Fruit fly (Drosophila melanogaster): Measurements from ENCODE around the gene nAChRbeta3.

The nAChRbeta3 gene

DNA sequence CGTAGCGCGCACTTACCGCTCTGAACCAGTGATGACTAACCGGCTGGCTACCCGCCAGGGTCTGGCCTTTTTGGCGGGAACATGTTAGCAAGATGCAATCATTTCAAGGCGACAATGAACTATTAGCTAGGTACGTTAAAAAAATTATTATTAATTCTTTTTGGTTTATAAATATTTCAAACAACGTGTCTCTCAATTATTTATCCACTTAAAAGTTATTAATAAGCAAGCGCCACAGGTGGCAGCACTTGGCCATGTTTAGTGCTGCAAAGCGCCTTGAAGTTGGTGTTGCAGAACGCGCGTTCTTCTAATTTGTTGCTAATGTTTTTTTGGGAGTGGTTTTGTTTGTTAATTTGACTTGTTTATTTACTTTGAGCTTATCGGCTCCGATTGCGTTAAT is 29.3 kb downstream of the nAChRbeta3 start, which contains the start of the genes Ipk2 and cold (continued):
- TF ChIP-seq CG8359 (GFP tag; optimal IDR thresholded peaks at IDR 0.05; ENCODE audit: borderline replicate concordance): no peak
- TF ChIP-seq knrl (GFP tag; IDR thresholded peaks at IDR 0.05; ENCODE audit: partially characterized antibody): peak; percentile 41; the same call in 1 of the 3 replicates
- peak; percentile 86 for TF ChIP-seq CG10543 (GFP tag; optimal IDR thresholded peaks at IDR 0.05)
- TF ChIP-seq Gsc (GFP tag; IDR thresholded peaks at IDR 0.05): 0 out of 2 replicates have a peak, but pooled peaks have one; percentile 26
- peak; percentile 83 for TF ChIP-seq ind (GFP tag; optimal IDR thresholded peaks at IDR 0.05)
- no peak for TF ChIP-seq CG42726 (GFP tag; IDR thresholded peaks at IDR 0.05; ENCODE audit: partially characterized antibody)
- TF ChIP-seq Hr39 (optimal IDR thresholded peaks at IDR 0.05): no peak
- no peak for TF ChIP-seq eve (GFP tag; optimal IDR thresholded peaks at IDR 0.05)
- TF ChIP-seq fd96Cb (tag; optimal IDR thresholded peaks at IDR 0.05): peak; percentile 50
- TF ChIP-seq klu (GFP tag; IDR thresholded peaks at IDR 0.05): peak; percentile 79
- peak; percentile 83 for TF ChIP-seq dysf (GFP tag; IDR thresholded peaks at IDR 0.05)
- TF ChIP-seq hb (GFP tag; IDR thresholded peaks at IDR 0.05; ENCODE audit: partially characterized antibody): no peak
- no peak for TF ChIP-seq TFAM (GFP tag; optimal IDR thresholded peaks at IDR 0.05)
- peak; percentile 80 for TF ChIP-seq CG9215 (GFP tag; IDR thresholded peaks at IDR 0.05)
- TF ChIP-seq ab (GFP tag; optimal IDR thresholded peaks at IDR 0.05): peak; percentile 67
- TF ChIP-seq tna (GFP tag; IDR thresholded peaks at IDR 0.05; ENCODE audit: partially characterized antibody): no peak
- TF ChIP-seq CG3726 (GFP tag; IDR thresholded peaks at IDR 0.05): peak; percentile 33; the same call in 1 of the 3 replicates
- TF ChIP-seq mirr (GFP tag; optimal IDR thresholded peaks at IDR 0.05): peak; percentile 63
- peak; percentile 42 for TF ChIP-seq fd102C (GFP tag; optimal IDR thresholded peaks at IDR 0.05)
- TF ChIP-seq BtbVII (GFP tag; optimal IDR thresholded peaks at IDR 0.05): peak; percentile 67
- peak; percentile 12 for TF ChIP-seq CG31365 (tag; optimal IDR thresholded peaks at IDR 0.05)
- TF ChIP-seq CoRest (tag; optimal IDR thresholded peaks at IDR 0.05): peak; percentile 89
- TF ChIP-seq cas (GFP tag; IDR thresholded peaks at IDR 0.05): 0 out of 2 replicates have a peak, but pooled peaks have one; percentile 42
- TF ChIP-seq Nf-YA (GFP tag; IDR thresholded peaks at IDR 0.05): 0 out of 2 replicates have a peak, but pooled peaks have one; percentile 17
- TF ChIP-seq sr (GFP tag; IDR thresholded peaks at IDR 0.05): no peak
- no peak for TF ChIP-seq crol (GFP tag; IDR thresholded peaks at IDR 0.05)
- TF ChIP-seq CG6654 (GFP tag; optimal IDR thresholded peaks at IDR 0.05): peak; percentile 49
- peak; percentile 62 for TF ChIP-seq Rx (GFP tag; IDR thresholded peaks at IDR 0.05)
- peak; percentile 94 for TF ChIP-seq CG17186 (GFP tag; optimal IDR thresholded peaks at IDR 0.05)
- TF ChIP-seq CG9609 (GFP tag; optimal IDR thresholded peaks at IDR 0.05): peak; percentile 69
- TF ChIP-seq CG4730 (GFP tag; IDR thresholded peaks at IDR 0.05): peak; percentile 57
- peak; percentile 69 for TF ChIP-seq pnt (GFP tag; optimal IDR thresholded peaks at IDR 0.05)
- peak; percentile 53 for TF ChIP-seq slp2 (GFP tag; optimal IDR thresholded peaks at IDR 0.05)
- no peak for TF ChIP-seq sima (GFP tag; optimal IDR thresholded peaks at IDR 0.05)
- 0 out of 3 replicates have a peak, but pooled peaks have one; percentile 22 for TF ChIP-seq CG34224 (GFP tag; IDR thresholded peaks at IDR 0.05; ENCODE audit: partially characterized antibody)
- peak; percentile 58 for TF ChIP-seq tgo (GFP tag; IDR thresholded peaks at IDR 0.05)
- peak; percentile 80; the same call in 2 of the 3 replicates for TF ChIP-seq CG11456 (GFP tag; IDR thresholded peaks at IDR 0.05)
- peak; percentile 97 for TF ChIP-seq MBD-R2 (GFP tag; IDR thresholded peaks at IDR 0.05)
- peak; percentile 99 for TF ChIP-seq Ets65A (GFP tag)
- no peak for TF ChIP-seq ro (GFP tag; IDR thresholded peaks at IDR 0.05)
- no peak for TF ChIP-seq gem (tag; optimal IDR thresholded peaks at IDR 0.05)
- TF ChIP-seq aop (GFP tag; IDR thresholded peaks at IDR 0.05): no peak
- TF ChIP-seq gsb-n (tag; optimal IDR thresholded peaks at IDR 0.05): no peak
- TF ChIP-seq Dad (GFP tag; optimal IDR thresholded peaks at IDR 0.05): peak; percentile 64
- TF ChIP-seq CG13624 (GFP tag; optimal IDR thresholded peaks at IDR 0.05): peak; percentile 91
- TF ChIP-seq usp (GFP tag; optimal IDR thresholded peaks at IDR 0.05): no peak
- no peak for TF ChIP-seq HLHmδ (GFP tag; optimal IDR thresholded peaks at IDR 0.05)
- TF ChIP-seq Atf3 (GFP tag; optimal IDR thresholded peaks at IDR 0.05): peak; percentile 63
- TF ChIP-seq fu2 (GFP tag; optimal IDR thresholded peaks at IDR 0.05): peak; percentile 79
- 0 out of 2 replicates have a peak, but pooled peaks have one; percentile 5 for TF ChIP-seq gsb (GFP tag; IDR thresholded peaks at IDR 0.05)
- TF ChIP-seq CG6791 (GFP tag; IDR thresholded peaks at IDR 0.05; ENCODE audit: partially characterized antibody): no peak
- no peak for TF ChIP-seq Kr (GFP tag; optimal IDR thresholded peaks at IDR 0.05)

Data from whole organism, embryonic.